Fruit fly (Drosophila melanogaster): ENCODE measurements around the gene GABA-B-R1.

The GABA-B-R1 gene

dm6 chr2L:15039309-15039772 lies 23.2 kb downstream of the GABA-B-R1 start (continued):
- no peak for TF ChIP-seq CG2199 (GFP tag; IDR thresholded peaks at IDR 0.05)
- TF ChIP-seq sima (GFP tag; optimal IDR thresholded peaks at IDR 0.05), result no peak
- TF ChIP-seq cato (GFP tag; optimal IDR thresholded peaks at IDR 0.05; ENCODE audit: borderline replicate concordance), result no peak
- peak; percentile 84 for TF ChIP-seq Ets97D (GFP tag; optimal IDR thresholded peaks at IDR 0.05)

DNA sequence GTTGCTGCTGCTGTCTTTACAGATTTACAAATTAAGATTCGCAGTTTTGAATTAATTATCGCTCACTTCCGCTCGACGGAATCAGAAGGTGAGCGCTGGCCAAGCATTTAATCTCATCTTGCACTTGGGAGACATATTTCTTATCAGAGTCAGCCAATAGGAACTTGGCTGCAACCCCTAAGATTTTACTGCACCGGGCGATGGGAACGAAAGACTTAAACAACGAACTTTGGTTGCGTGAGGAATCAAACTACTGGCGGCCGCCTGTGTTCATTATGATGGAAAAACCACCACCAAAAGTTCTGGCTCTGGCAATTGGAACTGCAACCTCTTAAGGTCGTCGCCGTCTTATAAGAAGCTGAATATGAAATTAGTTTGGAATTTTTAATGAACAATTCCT lies 27.6 kb downstream of the GABA-B-R1 start:
- no peak for TF ChIP-seq tll (GFP tag; optimal IDR thresholded peaks at IDR 0.05)
- peak; percentile 82 for TF ChIP-seq pros (GFP tag; optimal IDR thresholded peaks at IDR 0.05)
- no peak for TF ChIP-seq Hmx (GFP tag; optimal IDR thresholded peaks at IDR 0.05)
- peak; percentile 39 for TF ChIP-seq sens (GFP tag)
- peak; percentile 49; the same call in 1 of the 2 replicates for TF ChIP-seq CG11247 (GFP tag; IDR thresholded peaks at IDR 0.05)
- peak; percentile 99 for TF ChIP-seq Elba2 (GFP tag; optimal IDR thresholded peaks at IDR 0.05)
- TF ChIP-seq pum (GFP tag; optimal IDR thresholded peaks at IDR 0.05), result no peak
- TF ChIP-seq insv (GFP tag; optimal IDR thresholded peaks at IDR 0.05), result peak in 1 of 2 experiments; percentile 89

DNA sequence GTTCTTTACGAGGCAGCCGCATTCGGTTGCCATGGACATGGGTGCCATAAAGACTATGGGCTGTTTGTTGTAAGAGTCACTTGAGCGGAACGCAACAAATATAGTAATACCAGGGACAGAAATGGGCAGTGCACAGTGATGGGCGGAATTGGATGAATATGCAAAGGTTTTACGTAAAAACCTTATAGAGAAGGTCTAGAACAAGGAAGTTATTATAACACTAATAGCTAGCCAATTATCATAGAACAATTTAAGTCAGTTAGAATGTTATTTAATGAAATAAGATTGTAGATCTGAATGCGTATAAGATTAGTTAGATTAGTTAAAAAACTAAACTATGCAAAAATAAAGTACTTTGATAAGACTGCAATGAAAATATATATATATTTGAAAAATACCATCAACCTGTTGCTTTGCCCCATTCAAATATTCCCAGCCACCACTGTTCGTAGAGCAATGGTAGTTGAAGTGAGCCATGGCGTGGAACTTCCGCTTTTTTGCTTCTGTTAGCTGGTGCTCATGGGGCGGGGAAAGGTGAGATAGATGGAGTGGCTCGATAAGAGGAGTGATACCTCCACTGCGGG lies 36.8 kb downstream of the GABA-B-R1 start:
- TF ChIP-seq usp (GFP tag; optimal IDR thresholded peaks at IDR 0.05) (no peak), GATAe (GFP tag; conservative IDR thresholded peaks at IDR 0.05) (no peak), CG11696 (GFP tag; IDR thresholded peaks at IDR 0.05) (no peak), sens-2 (GFP tag; IDR thresholded peaks at IDR 0.05) (no peak), slp2 (GFP tag; optimal IDR thresholded peaks at IDR 0.05) (no peak), ap (GFP tag; IDR thresholded peaks at IDR 0.05) (peak; percentile 27; the same call in 1 of the 2 replicates), oc (tag; optimal IDR thresholded peaks at IDR 0.05) (no peak), Tbp (GFP tag; optimal IDR thresholded peaks at IDR 0.05) (no peak), Meics (GFP tag; optimal IDR thresholded peaks at IDR 0.05) (peak; percentile 24), Elba2 (GFP tag; optimal IDR thresholded peaks at IDR 0.05) (no peak), CG6175 (GFP tag; IDR thresholded peaks at IDR 0.05) (no peak), pita (GFP tag; optimal IDR thresholded peaks at IDR 0.05) (no peak), Oli (tag; optimal IDR thresholded peaks at IDR 0.05) (peak; percentile 11), prd (optimal IDR thresholded peaks at IDR 0.05) (no peak), prd (GFP tag; IDR thresholded peaks at IDR 0.05) (0 out of 3 replicates have a peak, but pooled peaks have one; percentile 18), Ada2b (GFP tag; IDR thresholded peaks at IDR 0.05) (0 out of 2 replicates have a peak, but pooled peaks have one; percentile 13), CG16779 (GFP tag; IDR thresholded peaks at IDR 0.05) (no peak), CG9609 (GFP tag; optimal IDR thresholded peaks at IDR 0.05) (no peak), CG14710 (tag; optimal IDR thresholded peaks at IDR 0.05) (no peak), CG3065 (GFP tag; optimal IDR thresholded peaks at IDR 0.05) (no peak), CG32767 (GFP tag; IDR thresholded peaks at IDR 0.05) (no peak), lilli (GFP tag; optimal IDR thresholded peaks at IDR 0.05) (peak; percentile 14), gce (GFP tag; IDR thresholded peaks at IDR 0.05) (no peak), CG3995 (GFP tag; optimal IDR thresholded peaks at IDR 0.05) (no peak), CG4820 (GFP tag; optimal IDR thresholded peaks at IDR 0.05) (peak; percentile 26), CG17361 (GFP tag; IDR thresholded peaks at IDR 0.05) (no peak), gfzf (GFP tag; optimal IDR thresholded peaks at IDR 0.05) (no peak), chif (GFP tag; optimal IDR thresholded peaks at IDR 0.05) (peak in 1 of 2 experiments; percentile 27), her (GFP tag; optimal IDR thresholded peaks at IDR 0.05) (no peak), HmgD (GFP tag; optimal IDR thresholded peaks at IDR 0.05) (no peak), h (optimal IDR thresholded peaks at IDR 0.05) (no peak), lab (GFP tag; optimal IDR thresholded peaks at IDR 0.05) (peak; percentile 10), grn (GFP tag; optimal IDR thresholded peaks at IDR 0.05) (peak; percentile 24), CG2875 (GFP tag; optimal IDR thresholded peaks at IDR 0.05) (no peak), CG30403 (GFP tag; optimal IDR thresholded peaks at IDR 0.05) (peak; percentile 8), TFAM (GFP tag; optimal IDR thresholded peaks at IDR 0.05) (no peak), tgo (GFP tag; IDR thresholded peaks at IDR 0.05) (0 out of 3 replicates have a peak, but pooled peaks have one; percentile 35), dysf (GFP tag; IDR thresholded peaks at IDR 0.05) (peak; percentile 57; the same call in 2 of the 3 replicates)
